Worm (Caenorhabditis elegans): ENCODE measurements around the gene Y62F5A.9.

- TF ChIP-seq egl-27 (tag; optimal IDR thresholded peaks at IDR 0.05) (no peak), nhr-237 (tag; optimal IDR thresholded peaks at IDR 0.05) (no peak), skn-1 (tag; optimal IDR thresholded peaks at IDR 0.05) (peak; percentile 56), snpc-4 (tag; optimal IDR thresholded peaks at IDR 0.05) (no peak), fos-1 (tag; optimal IDR thresholded peaks at IDR 0.05) (no peak), ceh-9 (tag; optimal IDR thresholded peaks at IDR 0.05) (no peak), sea-2 (GFP tag; optimal IDR thresholded peaks at IDR 0.05) (no peak), nhr-28 (tag; optimal IDR thresholded peaks at IDR 0.05) (no peak), elt-2 (tag; optimal IDR thresholded peaks at IDR 0.05) (no peak), ama-1 (optimal IDR thresholded peaks at IDR 0.05) (no peak), pqm-1 (tag; optimal IDR thresholded peaks at IDR 0.05) (no peak), lsy-12 (tag; optimal IDR thresholded peaks at IDR 0.05) (no peak)
Observed at ce11 chrII:11495307-11495706, 43.3 kb downstream of the Y62F5A.9 start, which contains the start of the genes ooc-3 and B0334.4.
